Worm (Caenorhabditis elegans): ENCODE data around the gene fbxb-91.

- TF ChIP-seq ctbp-1 (GFP tag; IDR thresholded peaks at IDR 0.05) (no peak), pha-4 (GFP tag; IDR thresholded peaks at IDR 0.05) (no peak), pha-4 (tag; optimal IDR thresholded peaks at IDR 0.05) (no peak), fos-1 (tag; optimal IDR thresholded peaks at IDR 0.05) (no peak), spr-3 (GFP tag; optimal IDR thresholded peaks at IDR 0.05) (no peak), egl-27 (tag; optimal IDR thresholded peaks at IDR 0.05) (no peak), ama-1 (optimal IDR thresholded peaks at IDR 0.05) (no peak), ceh-82 (tag; optimal IDR thresholded peaks at IDR 0.05) (no peak), zfp-2 (tag; optimal IDR thresholded peaks at IDR 0.05) (no peak), Y48G9A.11 (GFP tag; IDR thresholded peaks at IDR 0.05) (no peak), arid-1 (GFP tag; conservative IDR thresholded peaks at IDR 0.05) (no peak), zag-1 (tag; optimal IDR thresholded peaks at IDR 0.05) (no peak), T20F7.1 (GFP tag; optimal IDR thresholded peaks at IDR 0.05) (no peak), dve-1 (tag; optimal IDR thresholded peaks at IDR 0.05; ENCODE audit: insufficient read depth) (no peak), lin-38 (GFP tag; IDR thresholded peaks at IDR 0.05) (no peak)
Measured at ce11 chrII:3721016-3721415, 29.6 kb downstream of the fbxb-91 start, which contains the start of gene C46E10.3.

All from whole organism, L4 larva.